Fruit fly (Drosophila melanogaster) whole organism, wandering third instar larva: ENCODE measurements around the gene pst.
A peak's percentile ranks its signal among the peaks of the same experiment; 100 is the strongest.

Source experiments
- CG32264 ChIP-seq: fragments of 200-800 bp; sonication (Bioruptor generic); optimal IDR thresholded peaks from 2 replicates; lab custom pipeline; 2016; ENCODE audit warnings: missing biosample characterization, missing genetic modification characterization
- HLH106 ChIP-seq: fragments of 200-800 bp; optimal IDR thresholded peaks from 3 replicates; lab custom pipeline; 2019; ENCODE audit warnings: missing biosample characterization, mild to moderate bottlenecking, missing genetic modification characterization, moderate library complexity
- Hnf4 ChIP-seq: fragments of 200-800 bp; sonication (Bioruptor generic); optimal IDR thresholded peaks from 2 replicates; lab custom pipeline; 2016; ENCODE audit warnings: missing biosample characterization, mild to moderate bottlenecking, missing genetic modification characterization
- Hr83 ChIP-seq: fragments of 200-300 bp; sonication (Bioruptor generic); optimal IDR thresholded peaks from 2 replicates; lab custom pipeline; 2016; ENCODE audit warnings: missing biosample characterization, mild to moderate bottlenecking, missing genetic modification characterization, moderate library complexity; ENCODE audit not compliant: poor library complexity, severe bottlenecking
- Jra ChIP-seq: sonication (Bioruptor generic); optimal IDR thresholded peaks from 2 replicates; lab custom pipeline; 2016; ENCODE audit warnings: missing biosample characterization, missing genetic modification characterization
- Myc ChIP-seq: fragments of >200 bp; optimal IDR thresholded peaks from 2 replicates; lab custom pipeline; 2017
- OdsH ChIP-seq: fragments of 200-800 bp; sonication (Bioruptor generic); optimal IDR thresholded peaks from 2 replicates; lab custom pipeline; 2016; ENCODE audit warnings: missing biosample characterization, mild to moderate bottlenecking, missing genetic modification characterization
- Rel ChIP-seq, 2 experiments: fragments of 200-800 bp; sonication (Bioruptor generic) in 1 of 2; optimal IDR thresholded peaks; 2 replicates in 1 of 2; 3 replicates in 1 of 2; lab custom pipeline; 2016 to 2019; ENCODE audit warnings: mild to moderate bottlenecking in 2 of 2, missing biosample characterization in 2 of 2, missing genetic modification characterization in 2 of 2, moderate library complexity in 1 of 2
- Sp1 ChIP-seq: fragments of 200-800 bp; sonication (Bioruptor generic); optimal IDR thresholded peaks from 3 replicates; lab custom pipeline; 2019; ENCODE audit warnings: missing biosample characterization, mild to moderate bottlenecking, missing genetic modification characterization, moderate library complexity
- Vsx2 ChIP-seq: fragments of 200-300, 225-300 bp; sonication (Bioruptor generic); optimal IDR thresholded peaks from 2 replicates; lab custom pipeline; 2018; ENCODE audit warnings: missing biosample characterization, missing genetic modification characterization; ENCODE audit not compliant: partially characterized antibody
- br ChIP-seq: fragments of 200-800 bp; sonication (Bioruptor generic); optimal IDR thresholded peaks from 2 replicates; lab custom pipeline; 2016; ENCODE audit warnings: missing biosample characterization, missing genetic modification characterization
- dl ChIP-seq, 2 experiments: fragments of 175-275, 200-275 bp in 1 of 2; fragments of 200-275 bp in 1 of 2; sonication (Bioruptor generic); optimal IDR thresholded peaks; lab custom pipeline; 2018; ENCODE audit warnings: mild to moderate bottlenecking in 2 of 2, missing biosample characterization in 2 of 2, missing genetic modification characterization in 2 of 2, moderate library complexity in 2 of 2; ENCODE audit not compliant: partially characterized antibody in 2 of 2, insufficient read depth in 1 of 2
- dmrt93B ChIP-seq: fragments of 200-800 bp; sonication (Bioruptor generic); optimal IDR thresholded peaks from 2 replicates; lab custom pipeline; 2018; ENCODE audit warnings: missing biosample characterization, mild to moderate bottlenecking, missing genetic modification characterization
- dsf ChIP-seq: sonication (Bioruptor generic); optimal IDR thresholded peaks from 2 replicates; lab custom pipeline; 2016; ENCODE audit warnings: missing biosample characterization, missing genetic modification characterization, borderline replicate concordance
- ey ChIP-seq: fragments of 200-800 bp; sonication (Bioruptor generic); optimal IDR thresholded peaks from 2 replicates; lab custom pipeline; 2016; ENCODE audit warnings: missing biosample characterization, missing genetic modification characterization
- foxo ChIP-seq, 2 experiments: fragments of 200-800 bp; sonication (Bioruptor generic); optimal IDR thresholded peaks; 2 replicates in 1 of 2; 3 replicates in 1 of 2; lab custom pipeline; 2016 to 2017; ENCODE audit warnings: missing biosample characterization in 2 of 2, missing genetic modification characterization in 2 of 2
- fru ChIP-seq: fragments of 200-800 bp; sonication (Bioruptor generic); optimal IDR thresholded peaks from 3 replicates; lab custom pipeline; 2016; ENCODE audit warnings: missing biosample characterization, mild to moderate bottlenecking, missing genetic modification characterization
- h ChIP-seq: fragments of 200-800 bp; sonication (Bioruptor generic); optimal IDR thresholded peaks from 3 replicates; lab custom pipeline; 2016; ENCODE audit warnings: missing biosample characterization, mild to moderate bottlenecking, missing genetic modification characterization
- jim ChIP-seq: fragments of 175-275, 200-325 bp; sonication (Bioruptor generic); optimal IDR thresholded peaks from 2 replicates; lab custom pipeline; 2016; ENCODE audit warnings: missing biosample characterization, mild to moderate bottlenecking, missing genetic modification characterization
- pan ChIP-seq: fragments of >200 bp; optimal IDR thresholded peaks from 2 replicates; lab custom pipeline; 2017
- psq ChIP-seq: fragments of 200-800 bp; sonication (Bioruptor generic); optimal IDR thresholded peaks from 3 replicates; lab custom pipeline; 2017; ENCODE audit warnings: missing biosample characterization, mild to moderate bottlenecking, missing genetic modification characterization, moderate library complexity
- rgr ChIP-seq: fragments of 200-800 bp; sonication (Bioruptor generic); optimal IDR thresholded peaks from 3 replicates; lab custom pipeline; 2016; ENCODE audit warnings: missing biosample characterization, mild to moderate bottlenecking, missing genetic modification characterization
- sage ChIP-seq: fragments of 200-800 bp; sonication (Bioruptor generic); optimal IDR thresholded peaks from 2 replicates; lab custom pipeline; 2016; ENCODE audit warnings: missing biosample characterization, mild to moderate bottlenecking, missing genetic modification characterization
- sv ChIP-seq: fragments of 200-800 bp; sonication (Bioruptor generic); optimal IDR thresholded peaks from 3 replicates; lab custom pipeline; 2016; ENCODE audit warnings: missing biosample characterization, missing genetic modification characterization
- tai ChIP-seq: sonication (Bioruptor generic); optimal IDR thresholded peaks from 2 replicates; lab custom pipeline; 2016; ENCODE audit warnings: missing biosample characterization, missing genetic modification characterization
- usp ChIP-seq: fragments of >200 bp; optimal IDR thresholded peaks from 2 replicates; lab custom pipeline; 2017; ENCODE audit warnings: missing biosample characterization, missing genetic modification characterization
- woc ChIP-seq: sonication (Bioruptor generic); optimal IDR thresholded peaks from 2 replicates; lab custom pipeline; 2016; ENCODE audit warnings: missing biosample characterization, mild to moderate bottlenecking, missing genetic modification characterization

Gene pst

DNA sequence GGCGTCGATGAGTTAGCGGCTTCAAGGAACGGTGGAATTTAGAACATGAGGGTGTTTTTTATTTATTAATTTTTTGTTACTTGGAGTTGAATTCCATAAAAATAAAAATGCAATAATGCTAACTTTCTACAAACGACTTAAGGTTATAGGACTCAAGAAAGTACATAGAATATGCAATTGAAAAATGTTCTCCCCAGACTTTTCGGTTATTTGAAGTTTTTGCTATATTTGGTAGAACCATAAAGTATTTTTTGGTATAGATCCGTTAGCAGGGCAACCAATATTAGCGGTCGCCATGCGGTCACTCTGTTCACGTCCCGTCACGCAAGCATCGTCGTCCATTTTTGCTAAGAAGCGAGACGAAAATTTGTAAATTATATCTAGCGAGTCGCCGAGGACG lies 9.5 kb upstream of the pst start, which contains the start of gene akirin:
akirin (plus strand) TSS at position 301 of the 400 bp plus-strand sequence.
- peak; percentile 4 for TF ChIP-seq Myc (lab: Kevin White, UChicago)
- TF ChIP-seq woc (GFP tag; lab: Kevin White, UChicago): no peak

DNA sequence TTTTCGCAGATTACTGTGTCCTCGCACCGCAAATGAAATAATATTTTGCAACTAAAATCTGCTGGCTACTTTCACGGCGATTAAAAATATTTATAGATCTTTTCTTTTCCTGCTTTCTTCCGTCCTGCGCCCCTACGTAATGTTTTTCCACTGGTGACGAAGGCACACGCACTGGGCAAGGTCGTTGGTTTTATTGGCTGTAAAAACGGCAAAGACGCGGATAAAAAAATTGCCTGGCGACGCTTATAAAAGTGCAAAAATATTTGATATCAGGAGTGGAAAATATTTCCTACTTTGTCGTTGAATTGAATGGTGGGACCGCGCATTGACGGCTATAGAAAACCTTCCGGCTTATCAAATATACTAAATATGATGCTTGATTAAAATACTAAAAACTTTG lies 8.9 kb upstream of the pst start, which contains the start of gene Sh3beta:
Sh3beta (minus strand) TSS at position 327 of the 400 bp plus-strand sequence.
- TF ChIP-seq h (GFP tag; lab: Kevin White, UChicago) (no peak), sage (GFP tag; lab: Kevin White, UChicago) (peak; percentile 20)

dm6 chr3L:7367798-7368678 lies 8.0 kb upstream of the pst start:
- TF ChIP-seq woc (GFP tag; lab: Kevin White, UChicago) (peak; percentile 30), Hr83 (GFP tag; lab: Kevin White, UChicago) (no peak), Hnf4 (GFP tag; lab: Kevin White, UChicago) (peak; percentile 41), Rel (GFP tag; optimal IDR thresholded peaks at IDR 0.05; lab: Kevin White, UChicago) (no peak), Rel (tag; optimal IDR thresholded peaks at IDR 0.05; lab: Kevin White, UChicago) (peak; percentile 81), ey (GFP tag; lab: Kevin White, UChicago) (no peak), sage (GFP tag; lab: Kevin White, UChicago) (peak; percentile 12), sv (GFP tag; lab: Kevin White, UChicago) (no peak), h (GFP tag; lab: Kevin White, UChicago) (peak; percentile 16), dmrt93B (GFP tag; lab: Kevin White, UChicago) (no peak), foxo (GFP tag; optimal IDR thresholded peaks at IDR 0.05; lab: Kevin White, UChicago) (peak in 1 of 2 experiments; percentile 2), fru (peak; percentile 34), Jra (GFP tag; lab: Kevin White, UChicago) (peak; percentile 65), tai (no peak), Sp1 (GFP tag; lab: Kevin White, UChicago) (peak; percentile 7), HLH106 (tag; lab: Kevin White, UChicago) (peak; percentile 33), pan (lab: Kevin White, UChicago) (no peak), Vsx2 (GFP tag; lab: Kevin White, UChicago) (peak; percentile 97), usp (GFP tag; lab: Kevin White, UChicago) (no peak), rgr (GFP tag; lab: Kevin White, UChicago) (peak; percentile 10)

DNA sequence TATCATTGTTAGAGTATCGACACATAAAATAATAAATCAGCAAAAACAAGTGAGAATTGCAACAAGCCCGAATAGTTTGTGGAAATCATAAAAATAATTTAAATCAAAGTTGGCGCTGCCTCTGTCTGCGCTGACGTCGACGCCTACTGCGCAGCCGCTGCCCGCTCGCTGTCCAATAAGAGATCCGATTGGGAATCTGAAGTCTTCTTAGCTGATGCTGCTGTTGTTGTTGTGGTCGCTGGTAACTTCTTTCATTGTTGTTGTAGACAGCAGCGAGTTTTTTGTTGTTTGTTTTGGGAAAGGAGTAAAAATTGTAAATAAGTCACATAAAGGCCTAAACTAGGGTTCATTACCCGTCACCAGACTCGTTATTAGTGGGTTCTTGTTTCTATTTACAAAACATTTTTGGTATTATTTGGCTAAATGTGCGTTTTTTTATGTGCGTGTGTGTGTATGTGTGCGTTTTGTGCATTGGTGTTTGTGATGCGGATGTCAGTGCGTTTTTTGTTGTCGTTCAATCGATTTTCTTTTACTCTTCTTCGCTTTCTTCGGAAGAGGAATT lies 4.7 kb upstream of the pst start:
- TF ChIP-seq Vsx2 (GFP tag; lab: Kevin White, UChicago): no peak
- TF ChIP-seq psq: peak; percentile 7
- TF ChIP-seq Rel (GFP tag; optimal IDR thresholded peaks at IDR 0.05; lab: Kevin White, UChicago): no peak
- TF ChIP-seq Rel (tag; optimal IDR thresholded peaks at IDR 0.05; lab: Kevin White, UChicago): no peak
- no peak for TF ChIP-seq CG32264 (GFP tag; lab: Kevin White, UChicago)

DNA sequence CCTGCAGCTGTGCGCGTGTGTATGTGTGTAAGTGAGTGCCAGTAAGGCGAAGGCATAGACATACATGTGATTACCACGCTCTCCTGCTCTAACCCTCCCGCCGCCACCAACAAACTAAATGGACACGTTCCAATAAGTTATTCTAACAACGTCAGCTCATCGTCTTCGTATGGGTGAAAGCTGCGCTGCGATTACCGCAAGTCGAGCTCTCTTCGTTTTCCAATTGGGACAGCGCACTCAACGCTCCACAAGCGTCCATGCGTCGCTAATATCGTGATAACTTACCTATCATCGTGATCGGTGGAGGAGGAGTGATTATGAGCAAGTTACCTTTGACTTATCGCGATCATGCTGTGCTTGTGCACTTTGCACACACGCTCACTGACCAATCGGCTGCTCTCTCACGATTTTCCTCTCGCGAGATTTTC lies 1.0 kb upstream of the pst start:
- TF ChIP-seq CG32264 (GFP tag; lab: Kevin White, UChicago): no peak
- TF ChIP-seq HLH106 (tag; lab: Kevin White, UChicago): peak; percentile 8
- TF ChIP-seq h (GFP tag; lab: Kevin White, UChicago): peak; percentile 23

DNA sequence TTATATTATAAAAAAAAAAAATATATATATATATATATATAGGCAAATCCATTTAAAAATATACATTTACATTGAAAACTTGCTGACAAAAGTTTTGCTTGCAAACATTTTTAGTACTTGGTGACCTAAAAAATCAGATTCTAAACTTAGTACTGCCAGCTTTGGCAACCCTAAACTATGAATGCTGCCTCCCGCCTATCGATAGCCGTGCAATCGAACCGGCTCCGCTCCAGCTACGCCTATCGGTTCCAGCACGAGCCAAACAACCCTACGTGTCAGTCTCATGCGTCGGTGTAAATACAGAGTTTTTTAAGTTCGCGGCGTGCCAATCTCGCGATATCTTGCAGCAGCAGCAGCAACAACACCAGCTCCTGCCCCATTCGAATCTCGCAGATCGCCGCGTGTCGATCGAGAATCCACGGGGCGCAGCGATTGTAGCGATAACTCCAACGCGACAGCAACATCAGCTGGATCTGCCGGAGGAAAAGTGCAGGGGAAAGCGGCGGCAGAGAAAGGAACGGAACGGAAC lies 325 bp upstream of the pst start, which contains the start of gene Sec63:
Sec63 (plus strand) TSS at position 238 of the 529 bp plus-strand sequence.
- TF ChIP-seq jim (GFP tag; lab: Kevin White, UChicago) (no peak), dsf (no peak), foxo (GFP tag; optimal IDR thresholded peaks at IDR 0.05; lab: Kevin White, UChicago) (peak in 1 of 2 experiments; percentile 54), br (GFP tag; lab: Kevin White, UChicago) (peak; percentile 35), dl (GFP tag; optimal IDR thresholded peaks at IDR 0.05; lab: Kevin White, UChicago; ENCODE audit: insufficient read depth in 1 of 2, partially characterized antibody in 2 of 2) (no peak), Hr83 (GFP tag; lab: Kevin White, UChicago) (peak; percentile 61), OdsH (no peak), Hnf4 (GFP tag; lab: Kevin White, UChicago) (peak; percentile 35), sv (GFP tag; lab: Kevin White, UChicago) (peak; percentile 21), HLH106 (tag; lab: Kevin White, UChicago) (peak; percentile 55), Myc (lab: Kevin White, UChicago) (peak; percentile 44), psq (peak; percentile 27)
